Fruit fly (Drosophila melanogaster) whole organism: ENCODE results near the gene CG42654.

Experiments used
- CG8478 ChIP-seq: fragments of >200 bp; optimal IDR thresholded peaks from 2 replicates; lab custom pipeline; 2018; ENCODE audit warnings: inconsistent platforms
- Dll ChIP-seq: fragments of >200 bp; optimal IDR thresholded peaks from 2 replicates; lab custom pipeline; 2017
- EcR ChIP-seq, 2 experiments: fragments of >200 bp; optimal IDR thresholded peaks; 2 replicates each; lab custom pipeline; 2017; ENCODE audit warnings: missing biosample characterization in 2 of 2, missing genetic modification characterization in 2 of 2, missing genetic modification reagents in 2 of 2
- pan ChIP-seq: fragments of >200 bp; optimal IDR thresholded peaks from 2 replicates; lab custom pipeline; 2017
- psq ChIP-seq: fragments of >200 bp; optimal IDR thresholded peaks from 2 replicates; lab custom pipeline; 2017
- usp ChIP-seq: fragments of >200 bp; optimal IDR thresholded peaks from 2 replicates; lab custom pipeline; 2017; ENCODE audit warnings: missing biosample characterization, missing genetic modification characterization, mixed read lengths

Gene CG42654

dm6 chr3L:19913328-19913936 is 40.9 kb downstream of the CG42654 start, which contains the start of gene Mtr3:
Gene Mtr3 (minus strand): TSS chr3L:19913715.
- TF ChIP-seq CG8478 (no peak), pan (no peak), Dll (lab: Kevin White, UChicago) (no peak), usp (no peak), psq (lab: Kevin White, UChicago) (no peak), EcR (GFP tag; optimal IDR thresholded peaks at IDR 0.05; lab: Kevin White, UChicago) (no peak)

- TF ChIP-seq EcR (GFP tag; optimal IDR thresholded peaks at IDR 0.05; lab: Kevin White, UChicago) (no peak), Dll (lab: Kevin White, UChicago) (no peak), CG8478 (no peak), usp (no peak), psq (lab: Kevin White, UChicago) (no peak), pan (no peak)
Observed at dm6 chr3L:19910054-19910414, 44.3 kb downstream of the CG42654 start, which contains the start of the genes Mi-2 and Prp3. Gene Mi-2 (minus strand): TSS chr3L:19910215. Gene Prp3 (plus strand): TSS chr3L:19910300.

dm6 chr3L:19909234-19910053 is 44.9 kb downstream of the CG42654 start:
- TF ChIP-seq EcR (GFP tag; optimal IDR thresholded peaks at IDR 0.05; lab: Kevin White, UChicago): no peak
- no peak for TF ChIP-seq pan
- TF ChIP-seq Dll (lab: Kevin White, UChicago): no peak
- TF ChIP-seq psq (lab: Kevin White, UChicago): no peak
- TF ChIP-seq usp: no peak
- TF ChIP-seq CG8478: no peak

- TF ChIP-seq EcR (GFP tag; optimal IDR thresholded peaks at IDR 0.05; lab: Kevin White, UChicago): no peak
- no peak for TF ChIP-seq pan
- no peak for TF ChIP-seq CG8478
- TF ChIP-seq Dll (lab: Kevin White, UChicago): no peak
- no peak for TF ChIP-seq usp
- no peak for TF ChIP-seq psq (lab: Kevin White, UChicago)
Observed at dm6 chr3L:19908201-19909127, 45.9 kb downstream of the CG42654 start.

dm6 chr3L:19907706-19908070 is 46.6 kb downstream of the CG42654 start:
- TF ChIP-seq CG8478 (no peak), psq (lab: Kevin White, UChicago) (no peak), pan (no peak), EcR (GFP tag; optimal IDR thresholded peaks at IDR 0.05; lab: Kevin White, UChicago) (no peak), Dll (lab: Kevin White, UChicago) (no peak), usp (no peak)

dm6 chr3L:19906780-19907705 is 47.3 kb downstream of the CG42654 start:
- TF ChIP-seq pan (no peak), CG8478 (peak; percentile 37)

dm6 chr3L:19906148-19906752 is 48.1 kb downstream of the CG42654 start:
- TF ChIP-seq EcR (GFP tag; optimal IDR thresholded peaks at IDR 0.05; lab: Kevin White, UChicago): no peak
- TF ChIP-seq pan: no peak
- no peak for TF ChIP-seq Dll (lab: Kevin White, UChicago)
- no peak for TF ChIP-seq usp
- no peak for TF ChIP-seq psq (lab: Kevin White, UChicago)
- no peak for TF ChIP-seq CG8478

dm6 chr3L:19905427-19905826 is 48.9 kb downstream of the CG42654 start:
- TF ChIP-seq usp (no peak), pan (no peak), psq (lab: Kevin White, UChicago) (no peak), Dll (lab: Kevin White, UChicago) (no peak), EcR (GFP tag; optimal IDR thresholded peaks at IDR 0.05; lab: Kevin White, UChicago) (no peak), CG8478 (no peak)

dm6 chr3L:19904411-19905135 is 49.8 kb downstream of the CG42654 start:
- no peak for TF ChIP-seq usp
- TF ChIP-seq psq (lab: Kevin White, UChicago): no peak
- no peak for TF ChIP-seq Dll (lab: Kevin White, UChicago)
- no peak for TF ChIP-seq pan
- TF ChIP-seq EcR (GFP tag; optimal IDR thresholded peaks at IDR 0.05; lab: Kevin White, UChicago): no peak
- TF ChIP-seq CG8478: no peak
